Worm (Caenorhabditis elegans): Measurements from ENCODE around the gene Y54G2A.11.

ce11 chrIV:2765048-2765708, 6.4 kb downstream of the Y54G2A.11 start:
- TF ChIP-seq sox-4 (tag; optimal IDR thresholded peaks at IDR 0.05) (no peak), ceh-6 (GFP tag; optimal IDR thresholded peaks at IDR 0.05) (no peak), elt-2 (tag; optimal IDR thresholded peaks at IDR 0.05) (no peak), nhr-11 (tag; optimal IDR thresholded peaks at IDR 0.05) (no peak), ceh-9 (tag; optimal IDR thresholded peaks at IDR 0.05) (no peak), hlh-30 (tag; optimal IDR thresholded peaks at IDR 0.05; ENCODE audit: insufficient read depth) (no peak), tbx-2 (tag; optimal IDR thresholded peaks at IDR 0.05) (no peak), pha-2 (tag; optimal IDR thresholded peaks at IDR 0.05) (no peak), T23F11.4 (GFP tag; optimal IDR thresholded peaks at IDR 0.05) (no peak), ceh-2 (tag; optimal IDR thresholded peaks at IDR 0.05) (no peak), pha-4 (tag; optimal IDR thresholded peaks at IDR 0.05) (no peak), ceh-48 (tag; optimal IDR thresholded peaks at IDR 0.05) (no peak)
